Worm (Caenorhabditis elegans) whole organism, late embryonic: ENCODE results near the gene C27D8.2.

Experiments
- T23F11.4 ChIP-seq: fragments of 200-800 bp; sonication (Bioruptor generic); optimal IDR thresholded peaks from 2 replicates; lab custom pipeline; 2018; ENCODE audit warnings: mild to moderate bottlenecking, missing genetic modification characterization, missing compliant biosample characterization
- hlh-30 ChIP-seq: sonication (generic microtip); optimal IDR thresholded peaks from 2 replicates; lab custom pipeline; 2017; ENCODE audit warnings: antibody characterized with exemption, missing genetic modification characterization, missing compliant biosample characterization; ENCODE audit not compliant: insufficient read depth
- unc-42 ChIP-seq: sonication (generic microtip); optimal IDR thresholded peaks from 2 replicates; lab custom pipeline; 2016; ENCODE audit warnings: missing genotype, missing genetic modification characterization, missing compliant biosample characterization

DNA sequence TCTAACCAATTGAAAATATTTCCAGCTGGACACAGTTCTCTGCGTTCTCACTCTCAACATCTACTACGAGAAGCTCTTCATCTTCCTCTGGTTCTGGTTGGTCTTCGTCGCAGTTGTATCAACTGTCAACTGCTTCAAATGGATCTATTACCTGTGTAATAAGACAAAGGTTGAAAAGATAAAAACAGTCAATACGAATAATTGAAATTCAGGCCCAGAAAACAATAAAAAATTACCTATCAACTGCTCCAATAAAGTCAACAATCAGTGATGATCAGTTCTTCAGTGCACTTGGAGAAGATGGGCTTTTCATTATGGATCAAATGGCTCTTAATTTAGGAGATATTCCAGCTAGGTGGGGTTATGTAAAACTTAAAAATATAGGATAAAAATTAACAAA is 37.7 kb downstream of the C27D8.2 start:
- TF ChIP-seq T23F11.4 (GFP tag; lab: Kevin White, UChicago): no peak
- no peak for TF ChIP-seq hlh-30 (tag; lab: Kevin White, UChicago)
- no peak for TF ChIP-seq unc-42 (tag; lab: Kevin White, UChicago)
